Fruit fly (Drosophila melanogaster) whole organism, wandering third instar larva: Measurements from ENCODE around the gene CG9953.

Source experiments
- CG32264 ChIP-seq: fragments of 200-800 bp; sonication (Bioruptor generic); optimal IDR thresholded peaks from 2 replicates; lab custom pipeline; 2016; ENCODE audit warnings: missing biosample characterization, missing genetic modification characterization
- CG9705 ChIP-seq: fragments of 200-800 bp; sonication (Bioruptor generic); optimal IDR thresholded peaks from 2 replicates; lab custom pipeline; 2018; ENCODE audit warnings: missing biosample characterization, mild to moderate bottlenecking, missing genetic modification characterization
- CrebA ChIP-seq: fragments of 200-800 bp; sonication (Bioruptor generic); optimal IDR thresholded peaks from 2 replicates; lab custom pipeline; 2016; ENCODE audit warnings: missing biosample characterization, mild to moderate bottlenecking, missing genetic modification characterization, borderline replicate concordance
- Dif ChIP-seq: fragments of 200-275, 200-300 bp; sonication (Bioruptor generic); optimal IDR thresholded peaks from 2 replicates; lab custom pipeline; 2018; ENCODE audit warnings: missing biosample characterization, missing genetic modification characterization; ENCODE audit not compliant: partially characterized antibody
- HLH106 ChIP-seq: fragments of 200-800 bp; optimal IDR thresholded peaks from 3 replicates; lab custom pipeline; 2019; ENCODE audit warnings: missing biosample characterization, mild to moderate bottlenecking, missing genetic modification characterization, moderate library complexity
- Hr78 ChIP-seq: fragments of >200 bp; optimal IDR thresholded peaks from 2 replicates; lab custom pipeline; 2017; ENCODE audit warnings: missing biosample characterization, missing genetic modification characterization
- OdsH ChIP-seq: fragments of 200-800 bp; sonication (Bioruptor generic); optimal IDR thresholded peaks from 2 replicates; lab custom pipeline; 2016; ENCODE audit warnings: missing biosample characterization, mild to moderate bottlenecking, missing genetic modification characterization
- br ChIP-seq: fragments of 200-800 bp; sonication (Bioruptor generic); optimal IDR thresholded peaks from 2 replicates; lab custom pipeline; 2016; ENCODE audit warnings: missing biosample characterization, missing genetic modification characterization
- brk ChIP-seq: fragments of 200-800 bp; sonication (Bioruptor generic); optimal IDR thresholded peaks from 2 replicates; lab custom pipeline; 2016; ENCODE audit warnings: missing biosample characterization, mild to moderate bottlenecking, missing genetic modification characterization
- dsf ChIP-seq: sonication (Bioruptor generic); optimal IDR thresholded peaks from 2 replicates; lab custom pipeline; 2016; ENCODE audit warnings: missing biosample characterization, missing genetic modification characterization, borderline replicate concordance
- fru ChIP-seq: fragments of 200-800 bp; sonication (Bioruptor generic); optimal IDR thresholded peaks from 3 replicates; lab custom pipeline; 2016; ENCODE audit warnings: missing biosample characterization, mild to moderate bottlenecking, missing genetic modification characterization
- pan ChIP-seq: fragments of >200 bp; optimal IDR thresholded peaks from 2 replicates; lab custom pipeline; 2017
- psq ChIP-seq: fragments of 200-800 bp; sonication (Bioruptor generic); optimal IDR thresholded peaks from 3 replicates; lab custom pipeline; 2017; ENCODE audit warnings: missing biosample characterization, mild to moderate bottlenecking, missing genetic modification characterization, moderate library complexity
- sage ChIP-seq: fragments of 200-800 bp; sonication (Bioruptor generic); optimal IDR thresholded peaks from 2 replicates; lab custom pipeline; 2016; ENCODE audit warnings: missing biosample characterization, mild to moderate bottlenecking, missing genetic modification characterization

DNA sequence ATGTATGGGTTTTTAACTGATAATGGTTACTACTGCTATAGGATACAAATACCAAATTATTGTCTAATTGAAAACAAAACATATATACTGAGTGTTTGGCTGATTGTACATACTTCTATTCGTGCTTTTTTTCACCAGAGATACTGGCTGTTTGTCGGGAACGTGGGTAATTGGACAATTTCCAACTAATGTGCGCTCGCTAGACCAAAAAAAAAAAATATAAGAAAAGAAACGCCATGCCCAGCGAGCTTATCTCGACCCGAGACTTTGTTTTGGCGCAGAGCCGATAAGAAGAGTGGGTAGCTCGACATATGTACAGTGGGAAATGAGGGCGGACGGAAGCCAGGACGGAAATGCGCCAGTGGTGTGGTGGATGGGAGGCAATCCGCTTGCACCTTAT lies 6.3 kb upstream of the CG9953 start:
- TF ChIP-seq sage = no peak
- TF ChIP-seq CrebA (GFP tag; lab: Kevin White, UChicago) = no peak
- TF ChIP-seq CG9705 (GFP tag; lab: Kevin White, UChicago) = no peak
- TF ChIP-seq dsf (GFP tag; lab: Kevin White, UChicago) = no peak
- no peak for TF ChIP-seq fru (GFP tag; lab: Kevin White, UChicago)
- TF ChIP-seq CG32264 (GFP tag; lab: Kevin White, UChicago) = no peak
- no peak for TF ChIP-seq br (GFP tag; lab: Kevin White, UChicago)
- no peak for TF ChIP-seq pan (lab: Kevin White, UChicago)
- no peak for TF ChIP-seq HLH106 (tag; lab: Kevin White, UChicago)
- no peak for TF ChIP-seq Dif (GFP tag; lab: Kevin White, UChicago)
- TF ChIP-seq OdsH (GFP tag; lab: Kevin White, UChicago) = no peak
- TF ChIP-seq psq (GFP tag; lab: Kevin White, UChicago) = no peak
- TF ChIP-seq brk (GFP tag; lab: Kevin White, UChicago) = no peak
- TF ChIP-seq Hr78 (GFP tag; lab: Kevin White, UChicago) = no peak
